Fruit fly (Drosophila melanogaster) whole organism, embryonic: Measurements from ENCODE around the gene CG14135.

Source experiments
- Antp ChIP-seq: fragments of 200-800 bp; sonication (Bioruptor generic); optimal IDR thresholded peaks from 3 replicates; lab custom pipeline; 2016; ENCODE audit warnings: missing biosample characterization, missing genetic modification characterization
- Awh ChIP-seq: fragments of 200-800 bp; sonication (Bioruptor generic); IDR thresholded peaks from 2 replicates; pipeline ENCODE4, ENCODE4 v1.3.6; 2022; ENCODE audit warnings: missing biosample characterization, missing genetic modification characterization
- B-H1 ChIP-seq: fragments of 200-800 bp; sonication (Bioruptor generic); IDR thresholded peaks from 3 replicates; pipeline ENCODE4 v1.3.6; 2022; ENCODE audit warnings: missing biosample characterization, missing genetic modification characterization
- Blimp-1 ChIP-seq: fragments of 200-800 bp; sonication (Bioruptor generic); optimal IDR thresholded peaks from 3 replicates; lab custom pipeline; 2018; ENCODE audit warnings: missing biosample characterization, missing genetic modification characterization, mild to moderate bottlenecking, moderate library complexity, missing genetic modification reagents
- CG11247 ChIP-seq: fragments of 200-800 bp; sonication (Bioruptor generic); IDR thresholded peaks from 2 replicates; pipeline ENCODE4 v1.3.6; 2022; ENCODE audit warnings: missing biosample characterization, missing genetic modification characterization
- CG11504 ChIP-seq: fragments of 200-800 bp; sonication (Bioruptor generic); optimal IDR thresholded peaks from 3 replicates; lab custom pipeline; 2019; ENCODE audit warnings: missing biosample characterization, mild to moderate bottlenecking, missing genetic modification characterization, moderate library complexity
- CG12744 ChIP-seq: fragments of 200-800 bp; sonication (Bioruptor generic); optimal IDR thresholded peaks from 2 replicates; lab custom pipeline; 2016; ENCODE audit warnings: missing biosample characterization, missing genetic modification characterization
- CG12942 ChIP-seq: fragments of 200-800 bp; sonication (Bioruptor generic); optimal IDR thresholded peaks from 3 replicates; lab custom pipeline; 2016; ENCODE audit warnings: missing biosample characterization, missing genetic modification characterization
- CG13775 ChIP-seq: fragments of 200-800 bp; sonication (Bioruptor generic); optimal IDR thresholded peaks from 3 replicates; lab custom pipeline; 2017; ENCODE audit warnings: missing biosample characterization, mild to moderate bottlenecking, missing genetic modification characterization
- CG1529 ChIP-seq: fragments of 200-800 bp; sonication (Bioruptor generic); optimal IDR thresholded peaks from 3 replicates; lab custom pipeline; 2018; ENCODE audit warnings: missing biosample characterization, missing genetic modification characterization
- CG17361 ChIP-seq: fragments of 200-800 bp; sonication (Bioruptor generic); IDR thresholded peaks from 3 replicates; pipeline ENCODE4 v1.3.6; 2022; ENCODE audit warnings: missing biosample characterization, missing genetic modification characterization
- CG18011 ChIP-seq: fragments of 200-800 bp; sonication (Bioruptor generic); optimal IDR thresholded peaks from 2 replicates; lab custom pipeline; 2017; ENCODE audit warnings: missing biosample characterization, missing genetic modification characterization, mild to moderate bottlenecking, moderate library complexity, missing genotype
- CG31388 ChIP-seq: fragments of 200-800 bp; sonication (Bioruptor generic); optimal IDR thresholded peaks from 2 replicates; lab custom pipeline; 2016; ENCODE audit warnings: missing biosample characterization, missing genetic modification characterization
- CG33557 ChIP-seq: fragments of 200-800 bp; sonication (Bioruptor generic); optimal IDR thresholded peaks from 2 replicates; lab custom pipeline; 2019; ENCODE audit warnings: missing biosample characterization, mild to moderate bottlenecking, missing genetic modification characterization, moderate library complexity
- CG3995 ChIP-seq: fragments of 200-800 bp; sonication (Bioruptor generic); optimal IDR thresholded peaks from 3 replicates; lab custom pipeline; 2016; ENCODE audit warnings: missing biosample characterization, missing genetic modification characterization
- CG4820 ChIP-seq: fragments of 200-800 bp; sonication (Bioruptor generic); optimal IDR thresholded peaks from 3 replicates; lab custom pipeline; 2016; ENCODE audit warnings: missing biosample characterization, missing genetic modification characterization
- CG6254 ChIP-seq: fragments of 200-800 bp; sonication (Bioruptor generic); optimal IDR thresholded peaks from 3 replicates; lab custom pipeline; 2017; ENCODE audit warnings: mild to moderate bottlenecking, missing biosample characterization, missing genetic modification reagents, missing genetic modification characterization
- CG6791 ChIP-seq: fragments of 200-800 bp; sonication (Bioruptor generic); IDR thresholded peaks from 3 replicates; pipeline ENCODE4 v1.3.6; 2022; ENCODE audit warnings: missing biosample characterization, missing genetic modification characterization; ENCODE audit not compliant: partially characterized antibody
- CG6854 ChIP-seq: fragments of 200-800 bp; sonication (Bioruptor generic); optimal IDR thresholded peaks from 3 replicates; lab custom pipeline; 2017; ENCODE audit warnings: missing biosample characterization, mild to moderate bottlenecking, missing genetic modification characterization
- CG7839 ChIP-seq: fragments of 200-800 bp; sonication (Bioruptor generic); optimal IDR thresholded peaks from 3 replicates; lab custom pipeline; 2018; ENCODE audit warnings: missing biosample characterization, mild to moderate bottlenecking, missing genetic modification characterization, moderate library complexity
- ERR ChIP-seq: fragments of 200-800 bp; sonication (Bioruptor generic); optimal IDR thresholded peaks from 2 replicates; lab custom pipeline; 2016; ENCODE audit warnings: missing biosample characterization, missing genetic modification characterization
- Fer2 ChIP-seq: fragments of 200-800 bp; sonication (Bioruptor generic); optimal IDR thresholded peaks from 2 replicates; lab custom pipeline; 2018; ENCODE audit warnings: missing biosample characterization, mild to moderate bottlenecking, missing genetic modification characterization, moderate library complexity
- HLH3B ChIP-seq: fragments of 200-800 bp; sonication (Bioruptor generic); IDR thresholded peaks from 2 replicates; pipeline ENCODE4 v1.3.6; 2022; ENCODE audit warnings: missing biosample characterization, missing genetic modification characterization
- HLH4C ChIP-seq: fragments of 200-800 bp; sonication (Bioruptor generic); IDR thresholded peaks from 3 replicates; pipeline ENCODE4 v1.3.6; 2022; ENCODE audit warnings: missing biosample characterization, missing genetic modification characterization; ENCODE audit not compliant: partially characterized antibody
- Hmx ChIP-seq: fragments of 200-800 bp; sonication (Bioruptor generic); optimal IDR thresholded peaks from 2 replicates; lab custom pipeline; 2016; ENCODE audit warnings: missing biosample characterization, missing genetic modification characterization
- Mrtf ChIP-seq: fragments of 200-800 bp; sonication (Bioruptor generic); IDR thresholded peaks from 3 replicates; pipeline ENCODE4 v1.3.6; 2022; ENCODE audit warnings: missing biosample characterization, missing genetic modification characterization
- Neu2 ChIP-seq: fragments of 200-800 bp; sonication (Bioruptor generic); optimal IDR thresholded peaks from 3 replicates; lab custom pipeline; 2016; ENCODE audit warnings: missing biosample characterization, missing genetic modification characterization, borderline replicate concordance
- Opbp ChIP-seq: fragments of 200-800 bp; sonication (Bioruptor generic); IDR thresholded peaks from 3 replicates; pipeline ENCODE4 v1.3.6; 2022; ENCODE audit warnings: missing biosample characterization, missing genetic modification characterization; ENCODE audit not compliant: partially characterized antibody
- Sin3A ChIP-seq: fragments of >200 bp; optimal IDR thresholded peaks from 2 replicates; lab custom pipeline; 2018
- Sry-δ ChIP-seq: fragments of 200-800 bp; sonication (Bioruptor generic); optimal IDR thresholded peaks from 2 replicates; lab custom pipeline; 2016; ENCODE audit warnings: missing biosample characterization, missing genetic modification characterization
- Xrp1 ChIP-seq: fragments of 200-800 bp; sonication (Bioruptor generic); IDR thresholded peaks from 2 replicates; pipeline ENCODE4 v1.3.6; 2022; ENCODE audit warnings: missing biosample characterization, missing genetic modification characterization
- cad ChIP-seq: fragments of >200 bp; optimal IDR thresholded peaks from 2 replicates; lab custom pipeline; 2017; ENCODE audit warnings: missing biosample characterization, missing genetic modification characterization
- da ChIP-seq: fragments of 200-800 bp; sonication (Bioruptor generic); optimal IDR thresholded peaks from 2 replicates; lab custom pipeline; 2016; ENCODE audit warnings: missing biosample characterization, missing genetic modification characterization
- dan ChIP-seq: fragments of 200-800 bp; sonication (Bioruptor generic); IDR thresholded peaks from 2 replicates; pipeline ENCODE4 v1.3.6; 2022; ENCODE audit warnings: missing biosample characterization, missing genetic modification characterization
- exex ChIP-seq: fragments of 200-800 bp; sonication (Bioruptor generic); optimal IDR thresholded peaks from 4 replicates; lab custom pipeline; 2018; ENCODE audit warnings: missing biosample characterization, mild to moderate bottlenecking, missing genetic modification characterization, moderate library complexity
- ftz-f1 ChIP-seq: fragments of 200-800 bp; sonication (Bioruptor generic); optimal IDR thresholded peaks from 2 replicates; lab custom pipeline; 2016; ENCODE audit warnings: missing biosample characterization, missing genetic modification characterization
- hth ChIP-seq: fragments of >200 bp; optimal IDR thresholded peaks from 2 replicates; lab custom pipeline; 2017; ENCODE audit warnings: inconsistent platforms
- lmd ChIP-seq: fragments of 200-800 bp; sonication (Bioruptor generic); IDR thresholded peaks from 2 replicates; pipeline ENCODE4 v1.3.6; 2022; ENCODE audit warnings: missing biosample characterization, missing genetic modification characterization
- nmo ChIP-seq: fragments of 200-800 bp; sonication (Bioruptor generic); optimal IDR thresholded peaks from 2 replicates; lab custom pipeline; 2018; ENCODE audit warnings: missing biosample characterization, mild to moderate bottlenecking, missing genetic modification characterization, moderate library complexity
- onecut ChIP-seq: fragments of 200-800 bp; sonication (Bioruptor generic); IDR thresholded peaks from 2 replicates; pipeline ENCODE4 v1.3.6; 2022; ENCODE audit warnings: missing biosample characterization, missing genetic modification characterization
- org-1 ChIP-seq: fragments of 200-800 bp; sonication (Bioruptor generic); optimal IDR thresholded peaks from 2 replicates; lab custom pipeline; 2017; ENCODE audit warnings: missing biosample characterization, missing genetic modification characterization
- pan ChIP-seq, 4 experiments: fragments of >200 bp in 3 of 4; fragments of 200-800 bp in 1 of 4; sonication (Bioruptor generic) in 1 of 4; optimal IDR thresholded peaks in 3 of 4; IDR thresholded peaks in 1 of 4; 2 replicates each; pipeline versions ENCODE4 v1.3.6 to Lab custom; 2017 to 2022; ENCODE audit warnings: missing biosample characterization in 2 of 4, missing genetic modification characterization in 2 of 4, mixed read lengths in 1 of 4
- peb ChIP-seq: fragments of 200-800 bp; sonication (Bioruptor generic); IDR thresholded peaks from 2 replicates; pipeline ENCODE4 v1.3.6; 2022; ENCODE audit warnings: missing biosample characterization, missing genetic modification characterization
- pfk ChIP-seq: fragments of 200-800 bp; sonication (Bioruptor generic); optimal IDR thresholded peaks from 2 replicates; lab custom pipeline; 2018; ENCODE audit warnings: missing biosample characterization, mild to moderate bottlenecking, missing genetic modification characterization, moderate library complexity
- psq ChIP-seq: fragments of 200-800 bp; sonication (Bioruptor generic); optimal IDR thresholded peaks from 2 replicates; lab custom pipeline; 2017; ENCODE audit warnings: missing biosample characterization, missing genetic modification characterization
- ranshi ChIP-seq: fragments of 200-800 bp; sonication (Bioruptor generic); IDR thresholded peaks from 2 replicates; pipeline ENCODE4 v1.3.6; 2022; ENCODE audit warnings: missing biosample characterization, missing genetic modification characterization
- sr ChIP-seq: fragments of 200-800 bp; sonication (Bioruptor generic); IDR thresholded peaks from 3 replicates; pipeline ENCODE4 v1.3.6; 2022; ENCODE audit warnings: missing biosample characterization, missing genetic modification characterization
- ssp ChIP-seq: fragments of 200-800 bp; sonication (Bioruptor generic); IDR thresholded peaks from 2 replicates; pipeline ENCODE4 v1.3.6; 2022; ENCODE audit warnings: missing biosample characterization, missing genetic modification characterization
- tin ChIP-seq: fragments of 200-800 bp; sonication (Bioruptor generic); optimal IDR thresholded peaks from 3 replicates; lab custom pipeline; 2016; ENCODE audit warnings: missing biosample characterization, missing genetic modification characterization
- tio ChIP-seq: fragments of 200-800 bp; sonication (Bioruptor generic); optimal IDR thresholded peaks from 2 replicates; lab custom pipeline; 2017; ENCODE audit warnings: missing biosample characterization, missing genetic modification characterization, inconsistent platforms
- zfh2 ChIP-seq: fragments of 200-800 bp; sonication (Bioruptor generic); optimal IDR thresholded peaks from 2 replicates; lab custom pipeline; 2016; ENCODE audit warnings: missing biosample characterization, missing genetic modification characterization

Gene CG14135

dm6 chr3L:11648410-11648809 lies 43.0 kb upstream of the CG14135 start, which contains the start of the genes RIOK1 and Polr3H (continued):
- TF ChIP-seq HLH4C (GFP tag; lab: Robert Waterston, UW) (no peak), CG1529 (no peak), Blimp-1 (no peak), cad (no peak), pfk (no peak), Neu2 (GFP tag; lab: Kevin White, UChicago) (peak; percentile 13), CG6791 (no peak), org-1 (no peak), CG12744 (GFP tag; lab: Kevin White, UChicago) (no peak), Mrtf (GFP tag; lab: Robert Waterston, UW) (no peak), CG12942 (peak; percentile 75), sr (no peak), nmo (peak; percentile 78), psq (GFP tag; lab: Kevin White, UChicago) (peak; percentile 10), Sin3A (lab: Kevin White, UChicago) (peak; percentile 73), CG17361 (GFP tag; lab: Robert Waterston, UW) (no peak; the same call in 2 of the 3 replicates), CG6854 (GFP tag; lab: Kevin White, UChicago) (no peak), HLH3B (peak; percentile 49; the same call in 1 of the 2 replicates), Hmx (peak; percentile 66), onecut (GFP tag; lab: Robert Waterston, UW) (no peak), ftz-f1 (GFP tag; lab: Kevin White, UChicago) (no peak), ranshi (GFP tag; lab: Robert Waterston, UW) (peak; percentile 40; the same call in 1 of the 2 replicates), hth (lab: Kevin White, UChicago) (no peak), peb (GFP tag; lab: Robert Waterston, UW) (0 out of 2 replicates have a peak, but pooled peaks have one; percentile 28), CG6254 (peak; percentile 16), zfh2 (GFP tag; lab: Kevin White, UChicago) (peak; percentile 66), Opbp (GFP tag; lab: Robert Waterston, UW) (no peak), Antp (GFP tag; lab: Kevin White, UChicago) (peak; percentile 60), dan (GFP tag; lab: Robert Waterston, UW) (no peak), ssp (GFP tag; lab: Robert Waterston, UW) (0 out of 2 replicates have a peak, but pooled peaks have one; percentile 40), ERR (GFP tag; lab: Kevin White, UChicago) (peak; percentile 56), CG11247 (peak; percentile 46; the same call in 1 of the 2 replicates), Fer2 (tag; lab: Kevin White, UChicago) (no peak), lmd (GFP tag; lab: Robert Waterston, UW) (peak; percentile 64), CG33557 (GFP tag; lab: Kevin White, UChicago) (peak; percentile 23), CG18011 (peak; percentile 59), pan (optimal IDR thresholded peaks at IDR 0.05; lab: Kevin White, UChicago) (no peak), pan (GFP tag; optimal IDR thresholded peaks at IDR 0.05 in 1 of 2, IDR thresholded peaks at IDR 0.05 in 1 of 2) (peak in 1 of 2 experiments; percentile 68), CG3995 (GFP tag; lab: Kevin White, UChicago) (peak; percentile 60), CG13775 (peak; percentile 82), B-H1 (GFP tag; lab: Robert Waterston, UW) (no peak; the same call in 2 of the 3 replicates), Xrp1 (peak; percentile 67; the same call in 1 of the 2 replicates), Awh (GFP tag; lab: Robert Waterston, UW) (no peak), tin (peak; percentile 72), da (GFP tag; lab: Kevin White, UChicago) (peak; percentile 11), CG31388 (GFP tag; lab: Kevin White, UChicago) (peak; percentile 54), Sry-δ (GFP tag; lab: Kevin White, UChicago) (peak; percentile 62), CG7839 (tag; lab: Kevin White, UChicago) (no peak), CG4820 (peak; percentile 71), CG11504 (tag; lab: Kevin White, UChicago) (no peak), exex (no peak), tio (GFP tag; lab: Kevin White, UChicago) (no peak)
